Fruit fly (Drosophila melanogaster): ENCODE measurements around the gene CG33189.

Gene CG33189

DNA sequence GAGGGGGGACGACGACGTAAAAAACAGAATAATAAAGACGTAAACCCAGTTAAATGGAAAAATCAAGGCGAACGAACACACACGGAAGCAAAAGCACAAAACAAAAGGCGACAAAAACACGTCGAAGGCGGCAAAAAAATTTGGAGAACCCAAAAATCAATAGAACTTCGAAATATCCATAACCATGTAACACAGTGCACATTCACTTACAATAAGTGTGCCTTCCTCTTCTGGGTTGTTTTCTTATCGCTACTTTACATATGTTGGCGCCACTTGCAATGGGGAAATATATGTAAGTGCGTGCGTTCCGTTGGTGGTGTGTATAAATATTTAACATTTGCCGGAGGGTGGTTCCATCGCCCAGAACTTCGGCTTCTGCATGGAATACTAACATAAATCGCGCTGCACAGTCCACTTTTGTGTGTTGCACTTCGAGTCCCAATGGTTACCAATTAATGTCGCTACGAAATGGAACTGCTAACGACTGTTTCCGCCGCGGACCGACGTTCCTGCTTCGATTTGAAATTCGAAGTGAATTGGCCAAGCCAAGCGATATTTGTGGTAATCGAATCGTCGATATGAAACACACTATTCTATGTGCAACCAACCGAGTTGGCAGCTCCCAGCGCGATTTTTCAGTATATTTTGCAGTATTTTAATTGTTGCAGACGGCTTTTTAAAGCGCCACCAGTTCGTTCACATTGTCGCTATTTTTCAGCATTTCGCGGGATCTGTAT lies 33.3 kb downstream of the CG33189 start, which contains the start of the genes CG9801 and Nasp (continued):
- TF ChIP-seq slou (GFP tag; optimal IDR thresholded peaks at IDR 0.05) (no peak), Hsf (GFP tag; optimal IDR thresholded peaks at IDR 0.05) (peak; percentile 23), HLHmδ (GFP tag; optimal IDR thresholded peaks at IDR 0.05) (peak; percentile 20), Lhr (GFP tag; optimal IDR thresholded peaks at IDR 0.05) (peak; percentile 88), CrebB (tag; optimal IDR thresholded peaks at IDR 0.05) (peak; percentile 48), CG12942 (GFP tag; optimal IDR thresholded peaks at IDR 0.05) (no peak), kni (GFP tag; optimal IDR thresholded peaks at IDR 0.05) (peak; percentile 44), Atf3 (GFP tag; optimal IDR thresholded peaks at IDR 0.05) (no peak), CG17186 (GFP tag; optimal IDR thresholded peaks at IDR 0.05) (peak; percentile 59), Abd-B (GFP tag; optimal IDR thresholded peaks at IDR 0.05) (peak; percentile 36), CG16815 (GFP tag; optimal IDR thresholded peaks at IDR 0.05) (no peak), CG7987 (GFP tag; optimal IDR thresholded peaks at IDR 0.05) (peak; percentile 58), chif (GFP tag; optimal IDR thresholded peaks at IDR 0.05) (peak in 1 of 2 experiments; percentile 41), wdn (GFP tag; IDR thresholded peaks at IDR 0.05) (peak; percentile 38; the same call in 1 of the 2 replicates), Neu2 (GFP tag; optimal IDR thresholded peaks at IDR 0.05; ENCODE audit: borderline replicate concordance) (no peak), z (GFP tag; IDR thresholded peaks at IDR 0.05) (no peak), CG13894 (tag; optimal IDR thresholded peaks at IDR 0.05) (no peak), CG6254 (GFP tag; optimal IDR thresholded peaks at IDR 0.05) (peak; percentile 21), Kr (GFP tag; optimal IDR thresholded peaks at IDR 0.05) (no peak), ham (GFP tag; IDR thresholded peaks at IDR 0.05) (no peak), Bteb2 (GFP tag; optimal IDR thresholded peaks at IDR 0.05) (peak; percentile 36), CG10431 (GFP tag; optimal IDR thresholded peaks at IDR 0.05) (no peak), CG16779 (GFP tag; IDR thresholded peaks at IDR 0.05) (no peak), CG1647 (GFP tag; optimal IDR thresholded peaks at IDR 0.05) (no peak), insv (GFP tag; optimal IDR thresholded peaks at IDR 0.05) (peak in 1 of 2 experiments; percentile 10), CG8388 (GFP tag; optimal IDR thresholded peaks at IDR 0.05) (no peak), Fer2 (tag; optimal IDR thresholded peaks at IDR 0.05) (no peak), exex (tag; optimal IDR thresholded peaks at IDR 0.05) (no peak), ro (GFP tag; IDR thresholded peaks at IDR 0.05) (no peak), so (GFP tag; IDR thresholded peaks at IDR 0.05) (peak; percentile 48; the same call in 1 of the 3 replicates), H2.0 (GFP tag; IDR thresholded peaks at IDR 0.05) (no peak), dan (GFP tag; IDR thresholded peaks at IDR 0.05) (no peak), CG17829 (tag; optimal IDR thresholded peaks at IDR 0.05) (peak; percentile 57), hb (GFP tag; IDR thresholded peaks at IDR 0.05; ENCODE audit: partially characterized antibody) (peak; percentile 63; the same call in 2 of the 3 replicates), CG10209 (GFP tag; optimal IDR thresholded peaks at IDR 0.05) (peak; percentile 13), Blimp-1 (GFP tag; optimal IDR thresholded peaks at IDR 0.05) (peak; percentile 16), CG3726 (GFP tag; IDR thresholded peaks at IDR 0.05) (0 out of 3 replicates have a peak, but pooled peaks have one; percentile 9), Sox100B (GFP tag; optimal IDR thresholded peaks at IDR 0.05) (no peak), Ets97D (GFP tag; optimal IDR thresholded peaks at IDR 0.05) (peak; percentile 95), tin (GFP tag; optimal IDR thresholded peaks at IDR 0.05) (no peak), CG14965 (GFP tag; optimal IDR thresholded peaks at IDR 0.05; ENCODE audit: borderline replicate concordance) (no peak), MESR4 (GFP tag; optimal IDR thresholded peaks at IDR 0.05) (peak; percentile 50), Awh (GFP tag; IDR thresholded peaks at IDR 0.05) (no peak), CG5180 (GFP tag; optimal IDR thresholded peaks at IDR 0.05) (no peak), Oaz (GFP tag; IDR thresholded peaks at IDR 0.05) (no peak), bowl (GFP tag; IDR thresholded peaks at IDR 0.05) (no peak), Hmr (GFP tag; optimal IDR thresholded peaks at IDR 0.05) (peak; percentile 68), dati (GFP tag; IDR thresholded peaks at IDR 0.05) (no peak), pros (GFP tag; optimal IDR thresholded peaks at IDR 0.05) (peak; percentile 2)

Measured in whole organism, embryonic.